Worm (Caenorhabditis elegans) whole organism, L3 larva: Measurements from ENCODE around the gene W02D7.8.

Experiments used
- ZK546.5 ChIP-seq: sonication (generic microtip); optimal IDR thresholded peaks from 2 replicates; lab custom pipeline; 2017; ENCODE audit warnings: missing biosample characterization, missing genetic modification characterization
- ama-1 ChIP-seq: fragments of 150-350 bp; optimal IDR thresholded peaks from 2 replicates; lab custom pipeline; 2018
- ceh-16 ChIP-seq: sonication (generic microtip); optimal IDR thresholded peaks from 2 replicates; lab custom pipeline; 2017; ENCODE audit warnings: missing biosample characterization, missing genetic modification characterization
- ceh-28 ChIP-seq: fragments of 150-350 bp; optimal IDR thresholded peaks from 2 replicates; lab custom pipeline; 2014; ENCODE audit warnings: missing biosample characterization, missing genetic modification reagents, missing genetic modification characterization
- elt-1 ChIP-seq: fragments of 150-350 bp; optimal IDR thresholded peaks from 2 replicates; lab custom pipeline; 2014; ENCODE audit warnings: missing biosample characterization, missing genetic modification characterization
- fkh-10 ChIP-seq: sonication (generic microtip); optimal IDR thresholded peaks from 2 replicates; lab custom pipeline; 2017; ENCODE audit warnings: missing biosample characterization, missing genetic modification reagents, missing genetic modification characterization
- lin-39 ChIP-seq: fragments of 150-350 bp; optimal IDR thresholded peaks from 2 replicates; lab custom pipeline; 2018; ENCODE audit warnings: missing biosample characterization, missing genetic modification reagents, missing genetic modification characterization
- mdl-1 ChIP-seq: fragments of 150-350 bp; optimal IDR thresholded peaks from 2 replicates; lab custom pipeline; 2014; ENCODE audit warnings: missing biosample characterization, missing genetic modification characterization
- nhr-11 ChIP-seq: fragments of 150-350 bp; optimal IDR thresholded peaks from 2 replicates; lab custom pipeline; 2014; ENCODE audit warnings: missing biosample characterization, missing genetic modification characterization
- nhr-77 ChIP-seq: fragments of 150-350 bp; optimal IDR thresholded peaks from 2 replicates; lab custom pipeline; 2014; ENCODE audit warnings: missing biosample characterization, missing genetic modification characterization
- skn-1 ChIP-seq: fragments of 150-350 bp; optimal IDR thresholded peaks from 2 replicates; lab custom pipeline; 2014; ENCODE audit warnings: missing biosample characterization, missing genetic modification characterization

DNA sequence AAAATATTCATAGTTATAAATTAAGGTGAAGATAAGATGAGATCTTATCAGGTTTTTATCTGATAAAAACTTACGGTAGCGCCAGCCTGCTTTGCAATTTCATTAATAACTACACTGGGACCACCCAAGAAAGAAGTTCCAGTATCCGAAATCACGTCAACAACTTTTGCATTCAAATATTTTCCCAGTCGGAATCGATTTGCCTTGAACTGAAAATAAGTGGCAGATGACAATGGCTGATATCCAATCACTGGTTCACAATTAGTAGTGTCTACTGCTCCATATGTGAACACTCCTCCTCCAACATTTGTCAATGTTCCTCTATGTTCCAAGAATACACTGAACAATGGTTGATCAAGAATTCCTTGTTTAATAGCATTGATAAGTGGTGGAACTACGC, 40.0 kb downstream of the W02D7.8 start, which contains the start of gene F21F8.5:
- TF ChIP-seq ceh-16 (tag; lab: Kevin White, UChicago) (no peak), ama-1 (lab: Kevin White, UChicago) (no peak), nhr-77 (tag; lab: Kevin White, UChicago) (no peak), lin-39 (tag; lab: Kevin White, UChicago) (no peak), skn-1 (tag; lab: Kevin White, UChicago) (no peak), mdl-1 (tag; lab: Kevin White, UChicago) (no peak), elt-1 (no peak), ZK546.5 (no peak), fkh-10 (no peak), ceh-28 (tag; lab: Kevin White, UChicago) (no peak), nhr-11 (tag; lab: Kevin White, UChicago) (no peak)
